Worm (Caenorhabditis elegans) whole organism, late embryonic: ENCODE data around the gene M106.7.

Source experiments
- C38D4.7 ChIP-seq: fragments of 200-800 bp; sonication (Bioruptor generic); optimal IDR thresholded peaks from 2 replicates; lab custom pipeline; 2018; ENCODE audit warnings: mild to moderate bottlenecking, missing genetic modification characterization, moderate library complexity, missing compliant biosample characterization
- K02D7.2 ChIP-seq: sonication (generic microtip); optimal IDR thresholded peaks from 2 replicates; lab custom pipeline; 2017; ENCODE audit warnings: mild to moderate bottlenecking, missing genetic modification characterization, missing compliant biosample characterization
- T23F11.4 ChIP-seq: fragments of 200-800 bp; sonication (Bioruptor generic); optimal IDR thresholded peaks from 2 replicates; lab custom pipeline; 2018; ENCODE audit warnings: mild to moderate bottlenecking, missing genetic modification characterization, missing compliant biosample characterization
- ama-1 ChIP-seq: fragments of 150-350 bp; optimal IDR thresholded peaks from 2 replicates; lab custom pipeline; 2014
- ceh-18 ChIP-seq: sonication (generic microtip); optimal IDR thresholded peaks from 2 replicates; lab custom pipeline; 2016; ENCODE audit warnings: missing genetic modification characterization, missing compliant biosample characterization
- ceh-19 ChIP-seq: fragments of 200-800 bp; sonication (Bioruptor generic); optimal IDR thresholded peaks from 2 replicates; lab custom pipeline; 2018; ENCODE audit warnings: mild to moderate bottlenecking, missing genetic modification characterization, missing compliant biosample characterization
- ceh-22 ChIP-seq: sonication (generic microtip); optimal IDR thresholded peaks from 2 replicates; lab custom pipeline; 2017; ENCODE audit warnings: missing biosample characterization, missing genetic modification characterization
- ceh-24 ChIP-seq: sonication (generic microtip); optimal IDR thresholded peaks from 2 replicates; lab custom pipeline; 2016; ENCODE audit warnings: mild to moderate bottlenecking, missing genetic modification characterization, missing compliant biosample characterization
- ceh-34 ChIP-seq: sonication (generic microtip); optimal IDR thresholded peaks from 2 replicates; lab custom pipeline; 2016; ENCODE audit warnings: mild to moderate bottlenecking, missing genetic modification characterization, missing compliant biosample characterization
- ceh-45 ChIP-seq: fragments of 200-800 bp; sonication (Bioruptor generic); IDR thresholded peaks from 2 replicates; pipeline ENCODE4 v1.3.6; 2022; ENCODE audit warnings: missing genetic modification reagents, missing genetic modification characterization, missing compliant biosample characterization
- ceh-48 ChIP-seq: sonication (generic microtip); optimal IDR thresholded peaks from 2 replicates; lab custom pipeline; 2016; ENCODE audit warnings: missing genetic modification characterization, inconsistent platforms, missing compliant biosample characterization
- ceh-6 ChIP-seq: fragments of 200-800 bp; sonication (Bioruptor generic); optimal IDR thresholded peaks from 2 replicates; lab custom pipeline; 2018; ENCODE audit warnings: mild to moderate bottlenecking, missing genetic modification characterization, missing compliant biosample characterization
- dmd-4 ChIP-seq: sonication (generic microtip); optimal IDR thresholded peaks from 2 replicates; lab custom pipeline; 2016; ENCODE audit warnings: borderline replicate concordance, missing genetic modification characterization, missing compliant biosample characterization
- elt-2 ChIP-seq: sonication (generic microtip); optimal IDR thresholded peaks from 2 replicates; lab custom pipeline; 2016; ENCODE audit warnings: missing genetic modification reagents, missing genetic modification characterization, missing compliant biosample characterization
- elt-4 ChIP-seq: sonication (generic microtip); optimal IDR thresholded peaks from 2 replicates; lab custom pipeline; 2016; ENCODE audit warnings: missing genetic modification characterization, missing compliant biosample characterization
- ets-4 ChIP-seq: sonication (generic microtip); optimal IDR thresholded peaks from 2 replicates; lab custom pipeline; 2016; ENCODE audit warnings: missing genetic modification characterization, missing compliant biosample characterization
- fkh-10 ChIP-seq: fragments of 150-350 bp; optimal IDR thresholded peaks from 2 replicates; lab custom pipeline; 2014; ENCODE audit warnings: missing biosample characterization, missing genetic modification reagents, missing genetic modification characterization
- hlh-13 ChIP-seq: fragments of 200-800 bp; sonication (Bioruptor generic); optimal IDR thresholded peaks from 2 replicates; lab custom pipeline; 2018; ENCODE audit warnings: mild to moderate bottlenecking, missing genetic modification characterization, missing compliant biosample characterization
- hlh-15 ChIP-seq: sonication (generic microtip); optimal IDR thresholded peaks from 2 replicates; lab custom pipeline; 2016; ENCODE audit warnings: missing genetic modification characterization, missing compliant biosample characterization
- hlh-30 ChIP-seq: sonication (generic microtip); optimal IDR thresholded peaks from 2 replicates; lab custom pipeline; 2017; ENCODE audit warnings: antibody characterized with exemption, missing genetic modification characterization, missing compliant biosample characterization; ENCODE audit not compliant: insufficient read depth
- hlh-6 ChIP-seq: sonication (generic microtip); optimal IDR thresholded peaks from 2 replicates; lab custom pipeline; 2016; ENCODE audit warnings: missing genotype, missing genetic modification characterization, missing compliant biosample characterization
- hlh-8 ChIP-seq: sonication (generic microtip); optimal IDR thresholded peaks from 2 replicates; lab custom pipeline; 2016; ENCODE audit warnings: missing genotype, missing genetic modification characterization, missing compliant biosample characterization
- lim-6 ChIP-seq: sonication (generic microtip); optimal IDR thresholded peaks from 2 replicates; lab custom pipeline; 2016; ENCODE audit warnings: missing genetic modification characterization, missing compliant biosample characterization
- madf-2 ChIP-seq: sonication (generic microtip); optimal IDR thresholded peaks from 2 replicates; lab custom pipeline; 2017; ENCODE audit warnings: missing genetic modification characterization, missing compliant biosample characterization
- nfya-1 ChIP-seq: sonication (generic microtip); optimal IDR thresholded peaks from 2 replicates; lab custom pipeline; 2017; ENCODE audit warnings: missing genetic modification characterization, mild to moderate bottlenecking, missing compliant biosample characterization, antibody characterized with exemption, moderate library complexity
- npax-4 ChIP-seq: sonication (generic microtip); optimal IDR thresholded peaks from 2 replicates; lab custom pipeline; 2016; ENCODE audit warnings: missing genetic modification characterization, missing compliant biosample characterization
- odd-2 ChIP-seq: sonication (generic microtip); optimal IDR thresholded peaks from 2 replicates; lab custom pipeline; 2017; ENCODE audit warnings: antibody characterized with exemption, mild to moderate bottlenecking, missing genetic modification characterization, missing compliant biosample characterization
- pat-9 ChIP-seq: fragments of 200-800 bp; sonication (Bioruptor generic); optimal IDR thresholded peaks from 2 replicates; lab custom pipeline; 2018; ENCODE audit warnings: mild to moderate bottlenecking, missing genetic modification characterization, moderate library complexity, missing compliant biosample characterization
- pax-1 ChIP-seq: fragments of 150-350 bp; optimal IDR thresholded peaks from 2 replicates; lab custom pipeline; 2014; ENCODE audit warnings: missing biosample characterization, missing genetic modification characterization
- pha-2 ChIP-seq: sonication (generic microtip); optimal IDR thresholded peaks from 2 replicates; lab custom pipeline; 2017; ENCODE audit warnings: mild to moderate bottlenecking, missing genetic modification characterization, missing compliant biosample characterization
- pha-4 ChIP-seq: fragments of 150-350 bp; optimal IDR thresholded peaks from 2 replicates; lab custom pipeline; 2018; ENCODE audit warnings: missing biosample characterization, missing genetic modification reagents, missing genetic modification characterization
- pqm-1 ChIP-seq: sonication (generic microtip); optimal IDR thresholded peaks from 2 replicates; lab custom pipeline; 2016; ENCODE audit warnings: missing genetic modification characterization, missing compliant biosample characterization
- ref-2 ChIP-seq: sonication (generic microtip); optimal IDR thresholded peaks from 2 replicates; lab custom pipeline; 2016; ENCODE audit warnings: missing genetic modification characterization, missing compliant biosample characterization
- sox-4 ChIP-seq: sonication (generic microtip); optimal IDR thresholded peaks from 2 replicates; lab custom pipeline; 2017; ENCODE audit warnings: mild to moderate bottlenecking, missing genetic modification characterization, inconsistent platforms, missing compliant biosample characterization
- tbx-7 ChIP-seq: sonication (generic microtip); optimal IDR thresholded peaks from 2 replicates; lab custom pipeline; 2016; ENCODE audit warnings: missing genotype, missing genetic modification characterization, missing compliant biosample characterization
- ttx-3 ChIP-seq: sonication (generic microtip); optimal IDR thresholded peaks from 2 replicates; lab custom pipeline; 2016; ENCODE audit warnings: missing genetic modification reagents, missing genetic modification characterization, missing compliant biosample characterization
- unc-42 ChIP-seq: sonication (generic microtip); optimal IDR thresholded peaks from 2 replicates; lab custom pipeline; 2016; ENCODE audit warnings: missing genotype, missing genetic modification characterization, missing compliant biosample characterization
- unc-55 ChIP-seq: sonication (generic microtip); optimal IDR thresholded peaks from 2 replicates; lab custom pipeline; 2017; ENCODE audit warnings: missing biosample characterization, missing genetic modification reagents, missing genetic modification characterization

Gene M106.7

ce11 chrII:10861305-10861704, 4.3 kb upstream of the M106.7 start:
- peak; percentile 98 for TF ChIP-seq nfya-1 (tag; lab: Kevin White, UChicago)
- no peak for TF ChIP-seq hlh-8 (tag; lab: Kevin White, UChicago)

- TF ChIP-seq elt-2 (tag; lab: Kevin White, UChicago) (peak; percentile 15), C38D4.7 (GFP tag; lab: Kevin White, UChicago) (no peak)
These were observed 3.9 kb upstream of the M106.7 start, which contains the start of gene M106.3 for ce11 chrII:10860840-10861239. Gene M106.3, minus strand, starts transcription at chrII:10860909.

- TF ChIP-seq lim-6 (tag; lab: Kevin White, UChicago) (no peak), elt-4 (tag; lab: Kevin White, UChicago) (no peak), ceh-24 (tag; lab: Kevin White, UChicago) (no peak), ceh-34 (tag; lab: Kevin White, UChicago) (no peak), fkh-10 (GFP tag; lab: Kevin White, UChicago) (no peak), ceh-19 (GFP tag; lab: Kevin White, UChicago) (no peak), nfya-1 (tag; lab: Kevin White, UChicago) (no peak), npax-4 (tag; lab: Kevin White, UChicago) (no peak), T23F11.4 (GFP tag; lab: Kevin White, UChicago) (no peak), C38D4.7 (GFP tag; lab: Kevin White, UChicago) (no peak), ceh-22 (no peak), tbx-7 (no peak), pqm-1 (no peak), hlh-15 (no peak), dmd-4 (tag; lab: Kevin White, UChicago) (no peak), odd-2 (tag; lab: Kevin White, UChicago) (no peak), ttx-3 (tag; lab: Kevin White, UChicago) (no peak), pax-1 (no peak)
These were observed 2.4 kb upstream of the M106.7 start for ce11 chrII:10859359-10859758.

ce11 chrII:10852880-10853279, 4.1 kb downstream of the M106.7 start:
- TF ChIP-seq elt-2 (tag; lab: Kevin White, UChicago) (no peak), hlh-6 (tag; lab: Kevin White, UChicago) (no peak), ceh-24 (tag; lab: Kevin White, UChicago) (no peak), unc-55 (no peak), ceh-48 (no peak), elt-4 (tag; lab: Kevin White, UChicago) (no peak), hlh-13 (GFP tag; lab: Kevin White, UChicago) (no peak), unc-42 (tag; lab: Kevin White, UChicago) (no peak), K02D7.2 (tag; lab: Kevin White, UChicago) (no peak), ceh-45 (GFP tag; lab: Robert Waterston, UW) (no peak), madf-2 (tag; lab: Kevin White, UChicago) (no peak), ceh-6 (GFP tag; lab: Kevin White, UChicago) (no peak), nfya-1 (tag; lab: Kevin White, UChicago) (no peak), pha-4 (no peak), ets-4 (tag; lab: Kevin White, UChicago) (no peak), sox-4 (no peak), pat-9 (tag; lab: Kevin White, UChicago) (no peak)
- TF ChIP-seq, all 69 proteins: peak for 0

- no peak for TF ChIP-seq K02D7.2 (tag; lab: Kevin White, UChicago)
- no peak for TF ChIP-seq pha-2
- TF ChIP-seq ref-2 (tag; lab: Kevin White, UChicago), result peak; percentile 31
- no peak for TF ChIP-seq ama-1 (lab: Kevin White, UChicago)
- no peak for TF ChIP-seq hlh-13 (GFP tag; lab: Kevin White, UChicago)
- peak; percentile 68 for TF ChIP-seq hlh-30 (tag; lab: Kevin White, UChicago)
- peak; percentile 54 for TF ChIP-seq ceh-18 (tag; lab: Kevin White, UChicago)
- TF ChIP-seq unc-55, result peak; percentile 100
- TF ChIP-seq nfya-1 (tag; lab: Kevin White, UChicago), result peak; percentile 41
These were observed 5.9 kb downstream of the M106.7 start for ce11 chrII:10851110-10851509.
